Fruit fly (Drosophila melanogaster) whole organism, pupa: ENCODE results near the gene Lsm12a.

ENCODE experiments used
- CG10348 ChIP-seq: fragments of 200-800 bp; sonication (Bioruptor generic); IDR thresholded peaks from 2 replicates; pipeline ENCODE4 v1.3.6; 2022; ENCODE audit warnings: missing biosample characterization, missing genetic modification characterization
- CG12605 ChIP-seq: fragments of 200-800 bp; sonication (Bioruptor generic); IDR thresholded peaks from 2 replicates; pipeline ENCODE4 v1.3.6; 2022; ENCODE audit warnings: missing biosample characterization, missing genetic modification characterization
- CG14655 ChIP-seq: fragments of 200-800 bp; sonication (Bioruptor generic); optimal IDR thresholded peaks from 3 replicates; lab custom pipeline; 2017; ENCODE audit warnings: mild to moderate bottlenecking, missing biosample characterization, missing genetic modification reagents, missing genetic modification characterization
- CG15710 ChIP-seq: fragments of 200-800 bp; sonication (Bioruptor generic); optimal IDR thresholded peaks from 2 replicates; lab custom pipeline; 2018; ENCODE audit warnings: missing biosample characterization, mild to moderate bottlenecking, missing genetic modification characterization, moderate library complexity
- CG32121 ChIP-seq: fragments of 200-800 bp; sonication (Bioruptor generic); IDR thresholded peaks from 2 replicates; pipeline ENCODE4 v1.3.6; 2022; ENCODE audit warnings: missing biosample characterization, missing genetic modification characterization
- CG34367 ChIP-seq: fragments of 200-800 bp; sonication (Bioruptor generic); optimal IDR thresholded peaks from 2 replicates; lab custom pipeline; 2018; ENCODE audit warnings: missing biosample characterization, mild to moderate bottlenecking, missing genetic modification characterization
- CG4496 ChIP-seq: fragments of 200-800 bp; sonication (Bioruptor generic); IDR thresholded peaks from 3 replicates; pipeline ENCODE4 v1.3.6; 2022; ENCODE audit warnings: missing biosample characterization, missing genetic modification characterization
- CG8159 ChIP-seq: fragments of 200-800 bp; sonication (Bioruptor generic); optimal IDR thresholded peaks from 3 replicates; lab custom pipeline; 2018; ENCODE audit warnings: missing biosample characterization, mild to moderate bottlenecking, missing genetic modification characterization, moderate library complexity
- CG9948 ChIP-seq: fragments of 200-800 bp; sonication (Bioruptor generic); optimal IDR thresholded peaks from 2 replicates; lab custom pipeline; 2018; ENCODE audit warnings: missing biosample characterization, mild to moderate bottlenecking, missing genetic modification characterization, moderate library complexity
- EcR ChIP-seq: fragments of 200-800 bp; sonication (Bioruptor generic); optimal IDR thresholded peaks from 3 replicates; lab custom pipeline; 2019; ENCODE audit warnings: missing biosample characterization, missing genetic modification characterization, mild to moderate bottlenecking, moderate library complexity, missing genetic modification reagents
- Pif1B ChIP-seq: fragments of 200-800 bp; sonication (Bioruptor generic); optimal IDR thresholded peaks from 3 replicates; lab custom pipeline; 2016; ENCODE audit warnings: missing biosample characterization, missing genetic modification characterization
- rn ChIP-seq: fragments of 200-800 bp; sonication (Bioruptor generic); IDR thresholded peaks from 2 replicates; pipeline ENCODE4 v1.3.6; 2022; ENCODE audit warnings: missing biosample characterization, missing genetic modification characterization

dm6 chrX:12004395-12004768 lies 14.1 kb upstream of the Lsm12a start:
- TF ChIP-seq CG15710 (tag; lab: Kevin White, UChicago) (peak; percentile 55), CG34367 (peak; percentile 43), CG9948 (tag; lab: Kevin White, UChicago) (peak; percentile 61), rn (no peak), CG10348 (no peak), CG4496 (GFP tag; lab: Robert Waterston, UW) (peak; percentile 76), Pif1B (no peak), CG14655 (GFP tag; lab: Kevin White, UChicago) (peak; percentile 84), CG8159 (tag; lab: Kevin White, UChicago) (peak; percentile 83), CG12605 (GFP tag; lab: Robert Waterston, UW) (no peak), EcR (GFP tag; lab: Kevin White, UChicago) (no peak), CG32121 (GFP tag; lab: Robert Waterston, UW) (no peak)
